Fruit fly (Drosophila melanogaster): ENCODE results near the gene klar.

Gene klar

dm6 chr3L:445746-446534 is 94.5 kb downstream of the klar start:
- TF ChIP-seq CG8119 (GFP tag; IDR thresholded peaks at IDR 0.05), result no peak
- no peak for TF ChIP-seq acj6 (GFP tag; optimal IDR thresholded peaks at IDR 0.05)
- TF ChIP-seq vri (GFP tag; optimal IDR thresholded peaks at IDR 0.05), result peak; percentile 11
- TF ChIP-seq CG31627 (GFP tag; optimal IDR thresholded peaks at IDR 0.05), result no peak
- TF ChIP-seq eg (GFP tag; IDR thresholded peaks at IDR 0.05), result 0 out of 3 replicates have a peak, but pooled peaks have one; percentile 34
- no peak for TF ChIP-seq Smox (GFP tag; optimal IDR thresholded peaks at IDR 0.05)
- peak; percentile 26 for TF ChIP-seq Sox102F (GFP tag; optimal IDR thresholded peaks at IDR 0.05)
- TF ChIP-seq Ets96B (tag; optimal IDR thresholded peaks at IDR 0.05), result no peak
- TF ChIP-seq ss (GFP tag; optimal IDR thresholded peaks at IDR 0.05), result peak in 1 of 2 experiments; percentile 7
- TF ChIP-seq CG10631 (GFP tag; optimal IDR thresholded peaks at IDR 0.05), result no peak
- TF ChIP-seq Sox14 (GFP tag; optimal IDR thresholded peaks at IDR 0.05), result peak; percentile 16
- TF ChIP-seq Hr38 (GFP tag; optimal IDR thresholded peaks at IDR 0.05), result no peak
- peak; percentile 76 for TF ChIP-seq Eip78C (GFP tag)
- TF ChIP-seq Gug (GFP tag; IDR thresholded peaks at IDR 0.05), result no peak; the same call in 1 of the 2 replicates
- no peak for TF ChIP-seq net (GFP tag; optimal IDR thresholded peaks at IDR 0.05)
- no peak for TF ChIP-seq OdsH (GFP tag; optimal IDR thresholded peaks at IDR 0.05)
- no peak for TF ChIP-seq CG11294 (GFP tag; IDR thresholded peaks at IDR 0.05)
- no peak for TF ChIP-seq CG11902 (GFP tag; optimal IDR thresholded peaks at IDR 0.05)
- TF ChIP-seq lz (GFP tag; optimal IDR thresholded peaks at IDR 0.05), result no peak
- TF ChIP-seq Met (GFP tag; optimal IDR thresholded peaks at IDR 0.05), result no peak
- TF ChIP-seq CG3032 (tag; optimal IDR thresholded peaks at IDR 0.05), result no peak
- no peak for TF ChIP-seq pdm3 (GFP tag; optimal IDR thresholded peaks at IDR 0.05)
- TF ChIP-seq fd85E (GFP tag; optimal IDR thresholded peaks at IDR 0.05), result no peak
- no peak for TF ChIP-seq Eip75B (GFP tag; optimal IDR thresholded peaks at IDR 0.05)
- no peak for TF ChIP-seq Hr39 (GFP tag; optimal IDR thresholded peaks at IDR 0.05)
- TF ChIP-seq svp (GFP tag), result peak; percentile 74
- no peak for TF ChIP-seq spab (GFP tag; optimal IDR thresholded peaks at IDR 0.05)
- no peak for TF ChIP-seq CG8319 (GFP tag; optimal IDR thresholded peaks at IDR 0.05)
- TF ChIP-seq dsx (GFP tag; optimal IDR thresholded peaks at IDR 0.05; ENCODE audit: poor library complexity, severe bottlenecking), result no peak
- TF ChIP-seq CG32006 (GFP tag; optimal IDR thresholded peaks at IDR 0.05), result peak; percentile 1
- no peak for TF ChIP-seq Blimp-1 (GFP tag; optimal IDR thresholded peaks at IDR 0.05)
- TF ChIP-seq CG15336 (GFP tag; IDR thresholded peaks at IDR 0.05), result peak; percentile 29; the same call in 1 of the 2 replicates
- no peak for TF ChIP-seq Sox15 (GFP tag; optimal IDR thresholded peaks at IDR 0.05)

dm6 chr3L:441644-442193 is 98.7 kb downstream of the klar start:
- no peak for TF ChIP-seq CG16779 (tag; optimal IDR thresholded peaks at IDR 0.05)
- TF ChIP-seq svp (GFP tag), result peak; percentile 64

dm6 chr3L:441035-441604 is 99.3 kb downstream of the klar start:
- TF ChIP-seq Ets96B (tag; optimal IDR thresholded peaks at IDR 0.05), result peak; percentile 52
- TF ChIP-seq CG34406 (GFP tag; optimal IDR thresholded peaks at IDR 0.05), result peak; percentile 48
- no peak for TF ChIP-seq CG4318 (GFP tag; optimal IDR thresholded peaks at IDR 0.05)
- TF ChIP-seq Eip75B (GFP tag; optimal IDR thresholded peaks at IDR 0.05), result peak; percentile 53
- peak; percentile 49 for TF ChIP-seq CG10631 (GFP tag; optimal IDR thresholded peaks at IDR 0.05)
- TF ChIP-seq fd59A (GFP tag; optimal IDR thresholded peaks at IDR 0.05), result no peak
- peak; percentile 58 for TF ChIP-seq OdsH (GFP tag; optimal IDR thresholded peaks at IDR 0.05)
- peak; percentile 58 for TF ChIP-seq cyc (GFP tag; optimal IDR thresholded peaks at IDR 0.05)
- peak; percentile 8 for TF ChIP-seq dac (GFP tag; optimal IDR thresholded peaks at IDR 0.05)
- peak; percentile 65 for TF ChIP-seq achi (GFP tag; optimal IDR thresholded peaks at IDR 0.05)
- TF ChIP-seq vri (GFP tag; optimal IDR thresholded peaks at IDR 0.05), result peak; percentile 43
- peak; percentile 9 for TF ChIP-seq CG1621 (tag; optimal IDR thresholded peaks at IDR 0.05)
- TF ChIP-seq salr (GFP tag; optimal IDR thresholded peaks at IDR 0.05), result peak in 1 of 2 experiments; percentile 30
- TF ChIP-seq CG10669 (GFP tag; optimal IDR thresholded peaks at IDR 0.05), result peak; percentile 29
- TF ChIP-seq CG11902 (GFP tag; optimal IDR thresholded peaks at IDR 0.05), result peak; percentile 58
- TF ChIP-seq esn (GFP tag; optimal IDR thresholded peaks at IDR 0.05), result peak; percentile 77
- TF ChIP-seq topi (GFP tag; optimal IDR thresholded peaks at IDR 0.05), result peak; percentile 70
- TF ChIP-seq fkh (GFP tag; optimal IDR thresholded peaks at IDR 0.05), result peak; percentile 53
- peak; percentile 60 for TF ChIP-seq acj6 (GFP tag; optimal IDR thresholded peaks at IDR 0.05)
- peak; percentile 52 for TF ChIP-seq Sox102F (GFP tag; optimal IDR thresholded peaks at IDR 0.05)

All from whole organism, prepupa.